Worm (Caenorhabditis elegans): ENCODE data around the gene sre-37.

Gene sre-37

ce11 chrII:12481645-12482044, 16.0 kb downstream of the sre-37 start:
- TF ChIP-seq elt-3 (tag; optimal IDR thresholded peaks at IDR 0.05), result no peak
- no peak for TF ChIP-seq jun-1 (tag; optimal IDR thresholded peaks at IDR 0.05)
- no peak for TF ChIP-seq fos-1 (tag; optimal IDR thresholded peaks at IDR 0.05)
- no peak for TF ChIP-seq fkh-2 (tag; optimal IDR thresholded peaks at IDR 0.05)
- TF ChIP-seq zag-1 (tag; optimal IDR thresholded peaks at IDR 0.05), result no peak
- TF ChIP-seq ceh-16 (tag; optimal IDR thresholded peaks at IDR 0.05), result no peak

- no peak for TF ChIP-seq ztf-4 (tag; optimal IDR thresholded peaks at IDR 0.05)
- no peak for TF ChIP-seq ZK546.5 (tag; optimal IDR thresholded peaks at IDR 0.05)
- TF ChIP-seq egl-5 (tag; optimal IDR thresholded peaks at IDR 0.05), result no peak
- no peak for TF ChIP-seq nhr-237 (tag; optimal IDR thresholded peaks at IDR 0.05)
- TF ChIP-seq jun-1 (tag; optimal IDR thresholded peaks at IDR 0.05), result no peak
- no peak for TF ChIP-seq nhr-28 (tag; optimal IDR thresholded peaks at IDR 0.05)
- no peak for TF ChIP-seq mdl-1 (tag; optimal IDR thresholded peaks at IDR 0.05)
- TF ChIP-seq pha-4 (tag; optimal IDR thresholded peaks at IDR 0.05), result no peak
- no peak for TF ChIP-seq lin-39 (tag; optimal IDR thresholded peaks at IDR 0.05)
- no peak for TF ChIP-seq skn-1 (tag; optimal IDR thresholded peaks at IDR 0.05)
- no peak for TF ChIP-seq ceh-9 (tag; optimal IDR thresholded peaks at IDR 0.05)
- TF ChIP-seq sea-2 (GFP tag; optimal IDR thresholded peaks at IDR 0.05), result no peak
Measured at ce11 chrII:12482622-12483021, 17.0 kb downstream of the sre-37 start, which contains the start of gene fbxb-102. TSS of gene fbxb-102 (plus strand) at chrII:12482922.

DNA sequence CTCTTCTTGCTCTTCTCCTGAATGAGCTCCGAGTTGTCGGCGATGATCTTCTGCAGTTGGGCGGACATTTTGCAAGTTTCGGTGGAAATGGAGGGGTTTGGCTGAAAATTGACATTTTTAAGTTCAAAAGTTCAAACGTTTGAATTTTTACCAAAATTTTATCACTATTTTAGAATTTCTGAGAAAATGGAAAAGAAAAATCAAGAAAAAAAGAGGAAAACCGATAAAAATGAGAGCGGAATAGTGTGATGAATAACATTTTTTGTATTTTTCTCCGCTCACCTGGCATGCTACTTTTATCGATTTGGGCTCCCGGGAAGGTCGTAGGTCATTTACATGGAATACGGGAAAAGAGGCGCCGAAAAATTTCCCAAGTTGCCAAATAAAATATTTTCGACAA, 19.4 kb downstream of the sre-37 start, which contains the start of gene F15A4.10:
TSS of gene F15A4.10 (minus strand) at position 101 of the 400 bp plus-strand sequence.
- TF ChIP-seq eor-1 (tag; optimal IDR thresholded peaks at IDR 0.05), result no peak
- TF ChIP-seq jun-1 (tag; optimal IDR thresholded peaks at IDR 0.05), result no peak
- no peak for TF ChIP-seq ztf-11 (tag; optimal IDR thresholded peaks at IDR 0.05)
- no peak for TF ChIP-seq daf-12 (tag; optimal IDR thresholded peaks at IDR 0.05)
- TF ChIP-seq nhr-28 (tag; optimal IDR thresholded peaks at IDR 0.05), result no peak
- TF ChIP-seq tbx-2 (tag; optimal IDR thresholded peaks at IDR 0.05), result no peak
- no peak for TF ChIP-seq nhr-25 (tag; optimal IDR thresholded peaks at IDR 0.05)
- TF ChIP-seq mdl-1 (tag; optimal IDR thresholded peaks at IDR 0.05), result no peak
- TF ChIP-seq ceh-9 (tag; optimal IDR thresholded peaks at IDR 0.05), result no peak
- no peak for TF ChIP-seq nhr-76 (tag; optimal IDR thresholded peaks at IDR 0.05)
- TF ChIP-seq snpc-4 (tag; optimal IDR thresholded peaks at IDR 0.05), result no peak
- no peak for TF ChIP-seq ceh-28 (tag; optimal IDR thresholded peaks at IDR 0.05)
- TF ChIP-seq skn-1 (tag; optimal IDR thresholded peaks at IDR 0.05), result no peak
- TF ChIP-seq fkh-2 (tag; optimal IDR thresholded peaks at IDR 0.05), result no peak
- no peak for TF ChIP-seq egl-5 (tag; optimal IDR thresholded peaks at IDR 0.05)

ce11 chrII:12488810-12489209, 23.2 kb downstream of the sre-37 start:
- TF ChIP-seq nfya-1 (tag; optimal IDR thresholded peaks at IDR 0.05; ENCODE audit: insufficient read depth), result no peak
- no peak for TF ChIP-seq ztf-11 (tag; optimal IDR thresholded peaks at IDR 0.05)
- no peak for TF ChIP-seq hmg-11 (tag; optimal IDR thresholded peaks at IDR 0.05)
- no peak for TF ChIP-seq nhr-11 (tag; optimal IDR thresholded peaks at IDR 0.05)
- TF ChIP-seq elt-1 (tag; optimal IDR thresholded peaks at IDR 0.05), result no peak
- no peak for TF ChIP-seq skn-1 (tag; optimal IDR thresholded peaks at IDR 0.05)
- no peak for TF ChIP-seq R02D3.7 (tag; optimal IDR thresholded peaks at IDR 0.05)
- TF ChIP-seq nhr-25 (tag; optimal IDR thresholded peaks at IDR 0.05), result no peak
- TF ChIP-seq nhr-237 (tag; optimal IDR thresholded peaks at IDR 0.05), result no peak
- TF ChIP-seq snpc-4 (tag; optimal IDR thresholded peaks at IDR 0.05), result no peak

DNA sequence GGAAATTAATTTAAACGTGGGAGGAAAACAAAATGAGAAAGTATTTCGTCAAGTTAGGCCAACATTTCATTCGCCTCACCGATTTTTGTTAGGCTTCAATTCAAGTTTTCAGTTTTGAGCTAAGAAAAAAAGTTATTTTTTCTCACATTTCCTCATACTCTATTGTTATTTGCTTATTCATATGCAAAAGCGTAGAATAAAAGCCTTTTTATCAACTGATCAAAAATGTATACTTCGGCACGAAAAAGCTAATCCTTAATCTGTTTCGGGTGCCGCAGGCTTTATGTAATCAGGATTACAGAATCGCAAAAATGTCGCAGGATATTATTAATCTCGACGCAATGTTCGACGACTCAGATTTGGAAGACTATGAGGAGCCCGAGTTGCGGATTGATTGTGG, 24.2 kb downstream of the sre-37 start, which contains the start of gene T21B4.15:
TSS of gene T21B4.15 (plus strand) at position 301 of the 400 bp plus-strand sequence.
- TF ChIP-seq elt-1 (tag; optimal IDR thresholded peaks at IDR 0.05) (no peak), zag-1 (tag; optimal IDR thresholded peaks at IDR 0.05) (no peak), nhr-25 (tag; optimal IDR thresholded peaks at IDR 0.05) (no peak), pha-4 (tag; optimal IDR thresholded peaks at IDR 0.05) (no peak), unc-39 (tag; optimal IDR thresholded peaks at IDR 0.05) (no peak), fkh-2 (tag; optimal IDR thresholded peaks at IDR 0.05) (no peak), nhr-237 (tag; optimal IDR thresholded peaks at IDR 0.05) (no peak), egl-27 (tag; optimal IDR thresholded peaks at IDR 0.05) (no peak), elt-2 (tag; optimal IDR thresholded peaks at IDR 0.05) (no peak), fkh-10 (GFP tag; optimal IDR thresholded peaks at IDR 0.05) (no peak), snpc-4 (tag; optimal IDR thresholded peaks at IDR 0.05) (no peak), eor-1 (tag; optimal IDR thresholded peaks at IDR 0.05) (no peak), nfya-1 (tag; optimal IDR thresholded peaks at IDR 0.05; ENCODE audit: insufficient read depth) (no peak), elt-3 (tag; optimal IDR thresholded peaks at IDR 0.05) (no peak), nhr-76 (tag; optimal IDR thresholded peaks at IDR 0.05) (no peak), R02D3.7 (tag; optimal IDR thresholded peaks at IDR 0.05) (no peak), nhr-23 (tag; optimal IDR thresholded peaks at IDR 0.05) (no peak), nhr-43 (tag; optimal IDR thresholded peaks at IDR 0.05; ENCODE audit: poor library complexity, severe bottlenecking) (no peak), aly-2 (tag; optimal IDR thresholded peaks at IDR 0.05) (no peak), ceh-28 (tag; optimal IDR thresholded peaks at IDR 0.05) (no peak)

Data from whole organism, L3 larva.